Worm (Caenorhabditis elegans) whole organism, L4/young adult: ENCODE measurements around the gene dhs-24.

Experiments
- W03F9.2 ChIP-seq: fragments of 150-350 bp; optimal IDR thresholded peaks from 2 replicates; lab custom pipeline; 2014; ENCODE audit warnings: missing biosample characterization, missing genetic modification characterization
- dao-5 ChIP-seq: sonication (generic microtip); optimal IDR thresholded peaks from 2 replicates; lab custom pipeline; 2016; ENCODE audit warnings: missing genotype, missing genetic modification characterization, moderate library complexity, missing compliant biosample characterization
- him-1 ChIP-seq: sonication (generic microtip); optimal IDR thresholded peaks from 2 replicates; lab custom pipeline; 2016; ENCODE audit warnings: missing genotype, missing genetic modification reagents, missing genetic modification characterization, missing compliant biosample characterization

- TF ChIP-seq dao-5 (tag; lab: Kevin White, UChicago): no peak
- TF ChIP-seq him-1 (tag; lab: Kevin White, UChicago): no peak
- no peak for TF ChIP-seq W03F9.2
Observed at ce11 chrV:19905988-19906387, 40.4 kb downstream of the dhs-24 start.
